Fruit fly (Drosophila melanogaster): ENCODE results near the gene CG15408.

CG15408 gene

dm6 chr2L:3356193-3356645, 23.6 kb downstream of the CG15408 start:
- TF ChIP-seq Hr96 (GFP tag; optimal IDR thresholded peaks at IDR 0.05) (no peak), kay (GFP tag; ENCODE audit: borderline replicate concordance) (peak; percentile 83), cnc (optimal IDR thresholded peaks at IDR 0.05) (no peak), tj (GFP tag; optimal IDR thresholded peaks at IDR 0.05) (no peak)

dm6 chr2L:3356790-3357696, 24.4 kb downstream of the CG15408 start, which contains the start of gene CG8838:
Gene CG8838 (plus strand): TSS chr2L:3357646.
- no peak for TF ChIP-seq Crg-1 (GFP tag; optimal IDR thresholded peaks at IDR 0.05)
- peak; percentile 54 for TF ChIP-seq kay (GFP tag; ENCODE audit: borderline replicate concordance)
- TF ChIP-seq CG12768 (GFP tag; optimal IDR thresholded peaks at IDR 0.05) = no peak

dm6 chr2L:3361821-3362220, 29.2 kb downstream of the CG15408 start:
- TF ChIP-seq CG14711 (tag; optimal IDR thresholded peaks at IDR 0.05) (no peak), Hr96 (GFP tag; optimal IDR thresholded peaks at IDR 0.05) (no peak), CG12768 (GFP tag; optimal IDR thresholded peaks at IDR 0.05) (no peak), Mnt (GFP tag; optimal IDR thresholded peaks at IDR 0.05) (no peak), Crg-1 (GFP tag; optimal IDR thresholded peaks at IDR 0.05) (no peak), kay (GFP tag; ENCODE audit: borderline replicate concordance) (peak; percentile 77)

dm6 chr2L:3366043-3366679, 33.5 kb downstream of the CG15408 start:
- TF ChIP-seq kay (GFP tag; ENCODE audit: borderline replicate concordance) = no peak
- TF ChIP-seq CG7101 (tag; optimal IDR thresholded peaks at IDR 0.05) = peak; percentile 6
- TF ChIP-seq CG5204 (GFP tag; optimal IDR thresholded peaks at IDR 0.05) = no peak
- TF ChIP-seq Hr96 (GFP tag; optimal IDR thresholded peaks at IDR 0.05) = no peak
- no peak for TF ChIP-seq CG33017 (tag; optimal IDR thresholded peaks at IDR 0.05)
- no peak for TF ChIP-seq ovo (GFP tag; optimal IDR thresholded peaks at IDR 0.05)
- TF ChIP-seq CG7045 (GFP tag; optimal IDR thresholded peaks at IDR 0.05) = no peak
- TF ChIP-seq Crg-1 (GFP tag; optimal IDR thresholded peaks at IDR 0.05) = no peak
- peak; percentile 74 for TF ChIP-seq Mnt (GFP tag; optimal IDR thresholded peaks at IDR 0.05)
- peak; percentile 20 for TF ChIP-seq CG11617 (GFP tag; optimal IDR thresholded peaks at IDR 0.05)
- TF ChIP-seq bab1 (GFP tag; optimal IDR thresholded peaks at IDR 0.05) = no peak
- peak; percentile 37 for TF ChIP-seq tj (GFP tag; optimal IDR thresholded peaks at IDR 0.05)
- TF ChIP-seq cnc (optimal IDR thresholded peaks at IDR 0.05) = no peak
- no peak for TF ChIP-seq pad (GFP tag; optimal IDR thresholded peaks at IDR 0.05)
- no peak for TF ChIP-seq Clk (GFP tag; optimal IDR thresholded peaks at IDR 0.05)
- TF ChIP-seq CG1620 (GFP tag; optimal IDR thresholded peaks at IDR 0.05) = no peak
- TF ChIP-seq CG14711 (tag; optimal IDR thresholded peaks at IDR 0.05) = no peak
- TF ChIP-seq CG12768 (GFP tag; optimal IDR thresholded peaks at IDR 0.05) = peak; percentile 53
- no peak for TF ChIP-seq toe (GFP tag; optimal IDR thresholded peaks at IDR 0.05)
- TF ChIP-seq cic (GFP tag; optimal IDR thresholded peaks at IDR 0.05) = peak; percentile 90

- TF ChIP-seq toe (GFP tag; optimal IDR thresholded peaks at IDR 0.05) (no peak), kay (GFP tag; ENCODE audit: borderline replicate concordance) (peak; percentile 94)
Measured at dm6 chr2L:3368425-3368824, 35.8 kb downstream of the CG15408 start.

dm6 chr2L:3369083-3369653, 36.6 kb downstream of the CG15408 start:
- TF ChIP-seq CG11617 (GFP tag; optimal IDR thresholded peaks at IDR 0.05) (peak; percentile 20), cic (GFP tag; optimal IDR thresholded peaks at IDR 0.05) (peak; percentile 83), CG7101 (tag; optimal IDR thresholded peaks at IDR 0.05) (no peak), ovo (GFP tag; optimal IDR thresholded peaks at IDR 0.05) (no peak), pad (GFP tag; optimal IDR thresholded peaks at IDR 0.05) (peak; percentile 10), Mnt (GFP tag; optimal IDR thresholded peaks at IDR 0.05) (peak; percentile 58), Clk (GFP tag; optimal IDR thresholded peaks at IDR 0.05) (no peak), kay (GFP tag; ENCODE audit: borderline replicate concordance) (peak; percentile 84), bab1 (GFP tag; optimal IDR thresholded peaks at IDR 0.05) (peak; percentile 5), Crg-1 (GFP tag; optimal IDR thresholded peaks at IDR 0.05) (no peak), CG7045 (GFP tag; optimal IDR thresholded peaks at IDR 0.05) (no peak), CG12768 (GFP tag; optimal IDR thresholded peaks at IDR 0.05) (peak; percentile 14), Hr96 (GFP tag; optimal IDR thresholded peaks at IDR 0.05) (no peak), CG33017 (tag; optimal IDR thresholded peaks at IDR 0.05) (peak; percentile 6), CG1620 (GFP tag; optimal IDR thresholded peaks at IDR 0.05) (no peak), cnc (optimal IDR thresholded peaks at IDR 0.05) (no peak), tj (GFP tag; optimal IDR thresholded peaks at IDR 0.05) (peak; percentile 36), toe (GFP tag; optimal IDR thresholded peaks at IDR 0.05) (no peak), CG14711 (tag; optimal IDR thresholded peaks at IDR 0.05) (no peak), CG5204 (GFP tag; optimal IDR thresholded peaks at IDR 0.05) (no peak)

Data from whole organism, adult.